Fruit fly (Drosophila melanogaster) whole organism, prepupa: ENCODE data around the gene CG31663.

Experiments
- CG11762 ChIP-seq: fragments of 200-800 bp; sonication (Bioruptor generic); optimal IDR thresholded peaks from 3 replicates; lab custom pipeline; 2016; ENCODE audit warnings: missing biosample characterization, missing genetic modification characterization; ENCODE audit not compliant: insufficient read depth
- CG6854 ChIP-seq: fragments of 200-800 bp; sonication (Bioruptor generic); optimal IDR thresholded peaks from 2 replicates; lab custom pipeline; 2017; ENCODE audit warnings: missing biosample characterization, mild to moderate bottlenecking, missing genetic modification characterization
- Ets96B ChIP-seq: fragments of 200-800 bp; optimal IDR thresholded peaks from 2 replicates; lab custom pipeline; 2019; ENCODE audit warnings: missing biosample characterization, mild to moderate bottlenecking, missing genetic modification characterization, moderate library complexity
- Hr38 ChIP-seq: sonication (Bioruptor generic); optimal IDR thresholded peaks from 2 replicates; lab custom pipeline; 2016; ENCODE audit warnings: missing biosample characterization, missing genetic modification characterization
- OdsH ChIP-seq: fragments of 200-800 bp; sonication (Bioruptor generic); optimal IDR thresholded peaks from 3 replicates; lab custom pipeline; 2016; ENCODE audit warnings: missing biosample characterization, missing genetic modification characterization
- Sox102F ChIP-seq: fragments of 200-800 bp; sonication (Bioruptor generic); optimal IDR thresholded peaks from 2 replicates; lab custom pipeline; 2016; ENCODE audit warnings: missing biosample characterization, mild to moderate bottlenecking, missing genetic modification characterization
- Sox14 ChIP-seq: fragments of 200-800 bp; sonication (Bioruptor generic); optimal IDR thresholded peaks from 3 replicates; lab custom pipeline; 2016; ENCODE audit warnings: missing biosample characterization, missing genetic modification characterization
- Sox15 ChIP-seq: fragments of 200-800 bp; sonication (Bioruptor generic); optimal IDR thresholded peaks from 3 replicates; lab custom pipeline; 2016; ENCODE audit warnings: missing biosample characterization, missing genetic modification characterization
- dac ChIP-seq: fragments of 200-800 bp; sonication (Bioruptor generic); optimal IDR thresholded peaks from 2 replicates; lab custom pipeline; 2017; ENCODE audit warnings: missing biosample characterization, mild to moderate bottlenecking, missing genetic modification characterization
- eg ChIP-seq: fragments of 200-800 bp; sonication (Bioruptor generic); IDR thresholded peaks from 3 replicates; pipeline ENCODE4 v1.3.6; 2022; ENCODE audit warnings: missing biosample characterization, missing genetic modification characterization
- esn ChIP-seq: fragments of 200-800 bp; sonication (Bioruptor generic); optimal IDR thresholded peaks from 2 replicates; lab custom pipeline; 2016; ENCODE audit warnings: missing biosample characterization, mild to moderate bottlenecking, missing genetic modification characterization, moderate library complexity
- fd85E ChIP-seq: fragments of 200-800 bp; sonication (Bioruptor generic); optimal IDR thresholded peaks from 3 replicates; lab custom pipeline; 2016; ENCODE audit warnings: missing biosample characterization, missing genetic modification characterization
- fkh ChIP-seq: fragments of 200-800 bp; sonication (Bioruptor generic); optimal IDR thresholded peaks from 3 replicates; lab custom pipeline; 2017; ENCODE audit warnings: missing biosample characterization, mild to moderate bottlenecking, missing genetic modification characterization, moderate library complexity
- lz ChIP-seq: fragments of 200-800 bp; sonication (Bioruptor generic); optimal IDR thresholded peaks from 3 replicates; lab custom pipeline; 2016; ENCODE audit warnings: missing biosample characterization, missing genetic modification characterization

DNA sequence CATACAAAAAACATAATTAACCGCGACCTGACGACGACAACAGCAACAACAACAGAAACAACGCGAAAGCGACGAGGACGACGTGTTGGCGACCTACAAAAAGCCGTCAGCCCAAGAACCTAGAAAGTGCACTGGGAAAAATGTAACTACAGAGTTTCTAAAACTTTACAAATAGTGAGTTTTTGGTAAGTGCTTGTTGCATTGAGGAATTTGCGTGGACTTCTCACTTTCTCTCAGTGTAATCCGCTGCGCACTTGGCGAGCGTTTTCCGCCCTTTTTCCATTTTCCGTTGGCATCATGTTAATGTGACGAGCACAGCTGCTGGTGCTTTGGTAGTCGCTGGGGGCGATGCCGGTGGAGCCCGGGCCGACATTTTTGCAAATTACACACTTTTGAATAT lies 53.0 kb downstream of the CG31663 start:
- TF ChIP-seq fd85E (GFP tag; lab: Kevin White, UChicago): no peak
- TF ChIP-seq CG11762 (GFP tag; lab: Kevin White, UChicago): no peak
- TF ChIP-seq OdsH (GFP tag; lab: Kevin White, UChicago): no peak
- TF ChIP-seq dac (GFP tag; lab: Kevin White, UChicago): no peak
- no peak for TF ChIP-seq esn (GFP tag; lab: Kevin White, UChicago)
- TF ChIP-seq CG6854 (GFP tag; lab: Kevin White, UChicago): no peak
- TF ChIP-seq eg (GFP tag; lab: Robert Waterston, UW): no peak
- TF ChIP-seq Sox15: no peak
- no peak for TF ChIP-seq Sox14 (GFP tag; lab: Kevin White, UChicago)
- TF ChIP-seq fkh (GFP tag; lab: Kevin White, UChicago): no peak
- no peak for TF ChIP-seq lz
- TF ChIP-seq Sox102F (GFP tag; lab: Kevin White, UChicago): no peak
- TF ChIP-seq Hr38 (GFP tag; lab: Kevin White, UChicago): no peak
- TF ChIP-seq Ets96B (tag; lab: Kevin White, UChicago): no peak
